Worm (Caenorhabditis elegans): ENCODE data around the gene unc-116.

unc-116 gene

ce11 chrIII:8324412-8324811 lies 30.6 kb downstream of the unc-116 start, which contains the start of gene F10E9.12 (continued):
- TF ChIP-seq F10E7.11 (tag; optimal IDR thresholded peaks at IDR 0.05) (no peak), egl-18 (GFP tag; IDR thresholded peaks at IDR 0.05) (no peak), lin-40 (tag; optimal IDR thresholded peaks at IDR 0.05) (no peak), cebp-1 (GFP tag; IDR thresholded peaks at IDR 0.05) (no peak), cebp-1 (tag; optimal IDR thresholded peaks at IDR 0.05) (peak; percentile 30), hlh-12 (tag; optimal IDR thresholded peaks at IDR 0.05) (no peak), lir-1 (GFP tag; conservative IDR thresholded peaks at IDR 0.05) (no peak), ceh-91 (GFP tag; IDR thresholded peaks at IDR 0.05) (no peak), ceh-79 (tag; optimal IDR thresholded peaks at IDR 0.05) (no peak)

ce11 chrIII:8322645-8323213 lies 32.2 kb downstream of the unc-116 start, which contains the start of gene F10E9.1:
Gene F10E9.1, plus strand, starts transcription at chrIII:8323163.
- no peak for TF ChIP-seq ccch-3 (GFP tag; optimal IDR thresholded peaks at IDR 0.05)
- TF ChIP-seq F22D6.2 (tag; optimal IDR thresholded peaks at IDR 0.05), result no peak
- no peak for TF ChIP-seq dpff-1 (tag; optimal IDR thresholded peaks at IDR 0.05)
- no peak for TF ChIP-seq snpc-4 (GFP tag; optimal IDR thresholded peaks at IDR 0.05)
- TF ChIP-seq snpc-4 (tag; optimal IDR thresholded peaks at IDR 0.05), result no peak
- TF ChIP-seq Y53F4B.3 (GFP tag; IDR thresholded peaks at IDR 0.05), result no peak
- TF ChIP-seq madf-10 (tag; optimal IDR thresholded peaks at IDR 0.05), result no peak
- TF ChIP-seq egrh-3 (GFP tag; IDR thresholded peaks at IDR 0.05), result no peak

ce11 chrIII:8321225-8321624 lies 33.7 kb downstream of the unc-116 start:
- TF ChIP-seq ztf-28 (GFP tag; IDR thresholded peaks at IDR 0.05) (no peak), Y95B8A.8 (GFP tag; IDR thresholded peaks at IDR 0.05) (no peak), tbx-9 (tag; optimal IDR thresholded peaks at IDR 0.05; ENCODE audit: borderline replicate concordance) (no peak), attf-6 (GFP tag; IDR thresholded peaks at IDR 0.05) (no peak), T07F8.4 (tag; optimal IDR thresholded peaks at IDR 0.05) (no peak), hrde-1 (tag; optimal IDR thresholded peaks at IDR 0.05; ENCODE audit: borderline replicate concordance) (no peak), zim-3 (tag; optimal IDR thresholded peaks at IDR 0.05) (no peak), attf-3 (GFP tag; conservative IDR thresholded peaks at IDR 0.05) (no peak), snpc-4 (GFP tag; optimal IDR thresholded peaks at IDR 0.05) (no peak), snpc-4 (tag; optimal IDR thresholded peaks at IDR 0.05) (no peak)

- TF ChIP-seq egl-18 (GFP tag; IDR thresholded peaks at IDR 0.05) (no peak), snpc-1.3 (tag; optimal IDR thresholded peaks at IDR 0.05; ENCODE audit: insufficient read depth) (no peak), lin-40 (tag; optimal IDR thresholded peaks at IDR 0.05) (no peak), hsf-1 (GFP tag; IDR thresholded peaks at IDR 0.05) (no peak), nhr-27 (tag; optimal IDR thresholded peaks at IDR 0.05) (no peak), dpl-1 (GFP tag; optimal IDR thresholded peaks at IDR 0.05) (no peak), B0336.3 (GFP tag; IDR thresholded peaks at IDR 0.05) (no peak), aptf-3 (GFP tag; IDR thresholded peaks at IDR 0.05) (no peak), sptf-2 (GFP tag; optimal IDR thresholded peaks at IDR 0.05) (no peak), cebp-1 (GFP tag; IDR thresholded peaks at IDR 0.05) (no peak), cebp-1 (tag; optimal IDR thresholded peaks at IDR 0.05) (no peak), lsl-1 (GFP tag; optimal IDR thresholded peaks at IDR 0.05) (no peak), hrde-1 (tag; optimal IDR thresholded peaks at IDR 0.05; ENCODE audit: borderline replicate concordance) (no peak)
These were observed 34.8 kb downstream of the unc-116 start, which contains the start of gene F10E9.10 for ce11 chrIII:8320183-8320582. Gene F10E9.10, minus strand, starts transcription at chrIII:8320283.
